Worm (Caenorhabditis elegans): ENCODE measurements around the gene lsm-5.

lsm-5 gene

DNA sequence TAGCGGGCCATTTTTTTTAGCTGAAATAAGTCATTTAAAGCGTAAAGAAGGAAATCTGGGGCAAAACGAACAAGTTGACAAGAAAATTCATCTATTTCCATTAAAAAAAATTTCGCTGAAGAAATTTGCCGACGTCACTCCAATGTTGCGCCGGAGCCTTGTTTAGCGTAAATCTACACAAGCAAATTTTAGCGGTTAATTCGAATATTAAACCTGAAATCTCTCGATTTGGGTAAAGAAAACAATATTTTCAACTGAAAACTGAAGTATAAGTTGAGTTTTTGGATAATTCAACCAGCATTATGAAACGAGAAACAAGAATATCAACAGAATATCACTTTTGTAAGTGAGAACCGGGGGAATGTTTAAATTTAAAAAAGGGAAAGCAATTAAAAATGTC, 8.2 kb downstream of the lsm-5 start, which contains the start of gene F28F8.9 (continued):
- TF ChIP-seq mes-2 (tag; optimal IDR thresholded peaks at IDR 0.05; ENCODE audit: poor library complexity, severe bottlenecking) (peak; percentile 70), rbr-2 (tag; optimal IDR thresholded peaks at IDR 0.05) (no peak)

DNA sequence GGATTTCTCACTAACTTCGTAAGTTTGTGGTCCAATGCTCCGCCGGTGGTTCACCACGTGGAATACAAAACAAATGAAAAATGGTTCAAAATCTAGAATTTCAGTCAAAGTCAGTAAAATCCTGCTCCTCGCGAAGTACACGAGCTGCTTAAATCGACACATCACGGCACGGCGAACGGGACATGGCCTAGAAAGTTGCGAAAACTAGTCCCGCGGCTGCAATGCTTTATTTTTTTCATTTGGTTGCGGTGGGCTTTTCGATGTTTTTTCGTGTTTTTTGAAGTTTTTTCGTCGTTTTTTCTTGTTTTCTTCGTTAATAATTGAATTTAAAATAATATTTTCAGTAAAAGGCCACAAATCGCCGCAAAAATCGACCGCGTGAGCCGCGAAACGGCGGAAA, 15.6 kb downstream of the lsm-5 start:
- peak; percentile 77 for TF ChIP-seq mes-2 (tag; optimal IDR thresholded peaks at IDR 0.05; ENCODE audit: poor library complexity, severe bottlenecking)

DNA sequence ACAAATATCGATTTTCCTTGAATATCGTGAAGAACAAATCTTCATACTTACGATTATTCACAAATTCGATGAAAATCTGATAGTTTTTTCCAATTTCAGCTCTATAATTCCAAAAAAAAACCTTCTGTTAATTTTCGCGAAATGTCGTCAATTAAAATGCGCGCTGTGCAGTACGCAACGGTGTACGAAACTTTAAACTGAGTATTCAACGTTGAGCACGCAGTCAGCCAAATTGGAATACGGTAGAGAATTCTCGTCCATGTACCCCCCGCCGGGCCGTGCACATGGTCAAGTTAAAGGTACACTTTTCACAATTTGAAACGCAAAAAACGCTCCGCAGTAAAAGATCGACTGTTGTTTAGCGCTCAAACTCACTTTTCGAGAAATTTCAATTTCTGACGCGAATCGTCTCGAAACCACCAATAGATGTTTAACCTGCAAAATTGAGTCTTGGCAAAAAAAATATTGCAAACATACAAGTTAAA, 20.0 kb downstream of the lsm-5 start, which contains the start of gene F28F8.7:
Gene F28F8.7 (minus strand): TSS at position 435 of the 485 bp plus-strand sequence.
- TF ChIP-seq vab-7 (GFP tag; IDR thresholded peaks at IDR 0.05) (0 out of 2 replicates have a peak, but pooled peaks have one; percentile 44), hlh-11 (tag; optimal IDR thresholded peaks at IDR 0.05) (peak; percentile 74), lsy-2 (tag; optimal IDR thresholded peaks at IDR 0.05) (peak; percentile 85 to 95), ctbp-1 (GFP tag; IDR thresholded peaks at IDR 0.05) (peak; percentile 69; the same call in 1 of the 2 replicates), ceh-44 (GFP tag; IDR thresholded peaks at IDR 0.05) (peak; percentile 61; the same call in 1 of the 2 replicates), duxl-1 (tag; optimal IDR thresholded peaks at IDR 0.05; ENCODE audit: poor library complexity) (peak; percentile 43), nhr-48 (tag; optimal IDR thresholded peaks at IDR 0.05) (peak; percentile 47), nhr-42 (GFP tag; IDR thresholded peaks at IDR 0.05) (peak; percentile 94), dpl-1 (GFP tag; optimal IDR thresholded peaks at IDR 0.05) (peak; percentile 57), mdt-29 (GFP tag; IDR thresholded peaks at IDR 0.05) (peak; percentile 82), F37D6.2 (tag; optimal IDR thresholded peaks at IDR 0.05) (peak; percentile 96), dmd-6 (GFP tag; IDR thresholded peaks at IDR 0.05) (peak; percentile 87), madf-5 (GFP tag; IDR thresholded peaks at IDR 0.05) (0 out of 4 replicates have a peak, but pooled peaks of 1 of the 2 experiments have one; percentile 42), Y48G9A.11 (GFP tag; IDR thresholded peaks at IDR 0.05) (peak; percentile 86), T26A8.4 (GFP tag; IDR thresholded peaks at IDR 0.05) (peak; percentile 85), nhr-102 (tag; optimal IDR thresholded peaks at IDR 0.05) (peak; percentile 79), lin-29 (GFP tag; IDR thresholded peaks at IDR 0.05) (peak; percentile 63; the same call in 1 of the 2 replicates), aha-1 (tag) (peak; percentile 16), lin-38 (GFP tag; IDR thresholded peaks at IDR 0.05) (peak; percentile 92), zfp-3 (GFP tag; conservative IDR thresholded peaks at IDR 0.05) (peak; percentile 91), spr-3 (GFP tag; optimal IDR thresholded peaks at IDR 0.05) (peak; percentile 25), ZK337.2 (GFP tag; IDR thresholded peaks at IDR 0.05) (0 out of 2 replicates have a peak, but pooled peaks have one; percentile 28), zfp-2 (tag; optimal IDR thresholded peaks at IDR 0.05) (peak; percentile 63), nhr-11 (tag; optimal IDR thresholded peaks at IDR 0.05) (peak; percentile 2), nhr-77 (tag; optimal IDR thresholded peaks at IDR 0.05) (peak; percentile 43), F10B5.3 (tag; optimal IDR thresholded peaks at IDR 0.05) (peak; percentile 12), unc-130 (GFP tag; optimal IDR thresholded peaks at IDR 0.05) (peak; percentile 74), Y75B8A.6 (GFP tag; IDR thresholded peaks at IDR 0.05) (0 out of 2 replicates have a peak, but pooled peaks have one; percentile 14), madf-9 (GFP tag; conservative IDR thresholded peaks at IDR 0.05) (peak; percentile 30; the same call in 1 of the 2 replicates), spr-1 (tag; optimal IDR thresholded peaks at IDR 0.05) (peak; percentile 20), hif-1 (tag; optimal IDR thresholded peaks at IDR 0.05) (peak in 1 of 2 experiments; percentile 17), mdl-1 (tag; optimal IDR thresholded peaks at IDR 0.05) (peak in 1 of 2 experiments; percentile 16), tra-1 (GFP tag; IDR thresholded peaks at IDR 0.05) (peak; percentile 50; the same call in 1 of the 2 replicates), mxl-3 (GFP tag; optimal IDR thresholded peaks at IDR 0.05) (peak; percentile 69), hmg-1.1 (GFP tag; IDR thresholded peaks at IDR 0.05) (peak; percentile 58; the same call in 1 of the 2 replicates), rbr-2 (tag; optimal IDR thresholded peaks at IDR 0.05) (peak; percentile 85), nhr-28 (tag; optimal IDR thresholded peaks at IDR 0.05) (peak; percentile 55), dve-1 (tag; optimal IDR thresholded peaks at IDR 0.05; ENCODE audit: insufficient read depth) (peak; percentile 74), mes-2 (tag; optimal IDR thresholded peaks at IDR 0.05; ENCODE audit: poor library complexity, severe bottlenecking) (peak; percentile 89), hlh-30 (tag; optimal IDR thresholded peaks at IDR 0.05; ENCODE audit: insufficient read depth) (peak; percentile 26), php-3 (GFP tag; IDR thresholded peaks at IDR 0.05) (peak; percentile 57; the same call in 1 of the 2 replicates), ceh-20 (GFP tag; IDR thresholded peaks at IDR 0.05) (peak; percentile 85), dmd-9 (GFP tag; IDR thresholded peaks at IDR 0.05) (peak; percentile 88), D1046.2 (GFP tag; IDR thresholded peaks at IDR 0.05) (peak; percentile 93)
